Fruit fly (Drosophila melanogaster): ENCODE data around the gene Grl36b.
A peak's percentile ranks its signal among the peaks of the same experiment; 100 is the strongest.

Grl36b gene

dm6 chr2L:18145253-18145652 lies 19.7 kb upstream of the Grl36b start (continued):
- TF ChIP-seq CG17359 (tag; optimal IDR thresholded peaks at IDR 0.05) (peak; percentile 76), Atf-2 (GFP tag; optimal IDR thresholded peaks at IDR 0.05) (peak; percentile 80), MBD-R2 (GFP tag; IDR thresholded peaks at IDR 0.05) (peak; percentile 60), Hmr (GFP tag; optimal IDR thresholded peaks at IDR 0.05) (peak; percentile 65), lbe (GFP tag; optimal IDR thresholded peaks at IDR 0.05) (peak; percentile 92), sr (GFP tag; IDR thresholded peaks at IDR 0.05) (no peak), CG4730 (GFP tag; IDR thresholded peaks at IDR 0.05) (peak; percentile 65), ERR (GFP tag; optimal IDR thresholded peaks at IDR 0.05) (peak; percentile 60), dpn (GFP tag; optimal IDR thresholded peaks at IDR 0.05) (peak; percentile 85 to 90), sug (tag; optimal IDR thresholded peaks at IDR 0.05) (no peak), CG11560 (tag; IDR thresholded peaks at IDR 0.05) (peak; percentile 62; the same call in 2 of the 3 replicates), CG6272 (GFP tag; IDR thresholded peaks at IDR 0.05) (peak; percentile 62; the same call in 1 of the 2 replicates), da (GFP tag; optimal IDR thresholded peaks at IDR 0.05) (peak; percentile 29), Doc3 (GFP tag; IDR thresholded peaks at IDR 0.05; ENCODE audit: partially characterized antibody) (no peak), CG18599 (GFP tag; optimal IDR thresholded peaks at IDR 0.05) (peak; percentile 88), slou (GFP tag; optimal IDR thresholded peaks at IDR 0.05) (peak; percentile 86), CG9727 (GFP tag; optimal IDR thresholded peaks at IDR 0.05) (peak; percentile 98), gcm2 (GFP tag; optimal IDR thresholded peaks at IDR 0.05) (peak; percentile 50), CG16779 (GFP tag; IDR thresholded peaks at IDR 0.05) (no peak), al (GFP tag; IDR thresholded peaks at IDR 0.05) (peak; percentile 23; the same call in 1 of the 2 replicates), CG4360 (GFP tag; IDR thresholded peaks at IDR 0.05) (peak; percentile 62; the same call in 1 of the 2 replicates), MTF-1 (GFP tag; optimal IDR thresholded peaks at IDR 0.05; ENCODE audit: borderline replicate concordance) (peak; percentile 73), CG6654 (GFP tag; optimal IDR thresholded peaks at IDR 0.05) (peak; percentile 57), Hr3 (GFP tag; optimal IDR thresholded peaks at IDR 0.05) (peak; percentile 81), pho (GFP tag; optimal IDR thresholded peaks at IDR 0.05) (peak; percentile 84), sqz (GFP tag; optimal IDR thresholded peaks at IDR 0.05) (peak; percentile 42), CG4617 (GFP tag; optimal IDR thresholded peaks at IDR 0.05; ENCODE audit: borderline replicate concordance) (peak; percentile 65), CG10654 (GFP tag; optimal IDR thresholded peaks at IDR 0.05) (peak; percentile 86), oc (tag; optimal IDR thresholded peaks at IDR 0.05) (peak; percentile 73), ssp (GFP tag; IDR thresholded peaks at IDR 0.05) (peak; percentile 66), Poxn (GFP tag; IDR thresholded peaks at IDR 0.05) (peak; percentile 44; the same call in 1 of the 2 replicates), Hmx (GFP tag; optimal IDR thresholded peaks at IDR 0.05) (peak; percentile 51), bsh (GFP tag; optimal IDR thresholded peaks at IDR 0.05) (peak; percentile 54 to 79), Optix (GFP tag; IDR thresholded peaks at IDR 0.05) (peak; percentile 85), bcd (GFP tag; optimal IDR thresholded peaks at IDR 0.05) (peak; percentile 84), CG7372 (GFP tag; IDR thresholded peaks at IDR 0.05) (peak; percentile 70), kay (GFP tag; optimal IDR thresholded peaks at IDR 0.05) (peak; percentile 92), D (optimal IDR thresholded peaks at IDR 0.05) (no peak), D (GFP tag; optimal IDR thresholded peaks at IDR 0.05) (peak; percentile 91), B-H2 (GFP tag; optimal IDR thresholded peaks at IDR 0.05) (no peak), shn (GFP tag; optimal IDR thresholded peaks at IDR 0.05) (peak; percentile 79), Sox102F (GFP tag; optimal IDR thresholded peaks at IDR 0.05) (peak; percentile 78), tio (GFP tag; optimal IDR thresholded peaks at IDR 0.05) (peak; percentile 86), tin (GFP tag; optimal IDR thresholded peaks at IDR 0.05) (peak; percentile 94), ase (GFP tag; IDR thresholded peaks at IDR 0.05) (peak; percentile 25; the same call in 1 of the 3 replicates), nau (GFP tag; optimal IDR thresholded peaks at IDR 0.05) (peak; percentile 53), E2f2 (GFP tag; IDR thresholded peaks at IDR 0.05) (peak; percentile 47; the same call in 1 of the 2 replicates), sisA (GFP tag; IDR thresholded peaks at IDR 0.05) (peak; percentile 79), Aef1 (GFP tag; IDR thresholded peaks at IDR 0.05) (peak; percentile 64), CG42726 (GFP tag; IDR thresholded peaks at IDR 0.05; ENCODE audit: partially characterized antibody) (no peak), sd (tag; optimal IDR thresholded peaks at IDR 0.05) (peak; percentile 25)
